Worm (Caenorhabditis elegans): ENCODE data around the gene Y67D8A.2.
A peak's percentile ranks its signal among the peaks of the same experiment; 100 is the strongest.

Y67D8A.2 gene

ce11 chrIV:3256866-3257265 lies 34.6 kb downstream of the Y67D8A.2 start:
- TF ChIP-seq ref-1 (GFP tag; conservative IDR thresholded peaks at IDR 0.05) (no peak), klf-2 (GFP tag; conservative IDR thresholded peaks at IDR 0.05) (no peak)

DNA sequence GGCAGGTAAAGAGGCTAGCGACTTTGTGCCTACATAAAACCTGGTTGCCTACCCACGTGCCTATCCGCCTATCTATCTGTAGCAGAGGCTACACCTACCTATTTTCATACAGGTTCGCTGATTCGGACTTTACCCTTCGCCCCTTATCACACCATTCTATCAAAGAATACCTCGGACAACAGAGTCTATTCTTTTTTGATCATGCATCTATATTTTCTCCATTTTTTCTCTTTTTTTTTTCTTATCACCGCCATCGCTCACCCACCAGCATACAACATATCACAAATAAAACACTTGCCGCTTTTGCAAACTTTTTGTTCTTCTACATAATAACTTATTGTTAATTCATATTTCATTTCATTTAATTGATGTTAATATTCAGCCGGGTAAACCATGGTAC lies 36.3 kb downstream of the Y67D8A.2 start, which contains the start of gene T26C12.1:
Gene T26C12.1 (plus strand): TSS at position 383 of the 400 bp plus-strand sequence.
- TF ChIP-seq klf-2 (GFP tag; conservative IDR thresholded peaks at IDR 0.05) (no peak), cog-1 (tag; optimal IDR thresholded peaks at IDR 0.05) (no peak), ztf-23 (GFP tag; IDR thresholded peaks at IDR 0.05) (no peak), flt-1 (GFP tag; IDR thresholded peaks at IDR 0.05) (no peak), ztf-29 (GFP tag; IDR thresholded peaks at IDR 0.05) (no peak), T22C8.4 (GFP tag; IDR thresholded peaks at IDR 0.05) (no peak), tab-1 (GFP tag; IDR thresholded peaks at IDR 0.05) (no peak), med-1 (GFP tag; optimal IDR thresholded peaks at IDR 0.05; ENCODE audit: insufficient read depth) (no peak), ref-1 (GFP tag; conservative IDR thresholded peaks at IDR 0.05) (no peak)

- TF ChIP-seq cog-1 (tag; optimal IDR thresholded peaks at IDR 0.05) (no peak), T22C8.4 (GFP tag; IDR thresholded peaks at IDR 0.05) (no peak), tab-1 (GFP tag; IDR thresholded peaks at IDR 0.05) (no peak), ztf-29 (GFP tag; IDR thresholded peaks at IDR 0.05) (no peak)
Measured at ce11 chrIV:3260216-3260615, 38.0 kb downstream of the Y67D8A.2 start.

DNA sequence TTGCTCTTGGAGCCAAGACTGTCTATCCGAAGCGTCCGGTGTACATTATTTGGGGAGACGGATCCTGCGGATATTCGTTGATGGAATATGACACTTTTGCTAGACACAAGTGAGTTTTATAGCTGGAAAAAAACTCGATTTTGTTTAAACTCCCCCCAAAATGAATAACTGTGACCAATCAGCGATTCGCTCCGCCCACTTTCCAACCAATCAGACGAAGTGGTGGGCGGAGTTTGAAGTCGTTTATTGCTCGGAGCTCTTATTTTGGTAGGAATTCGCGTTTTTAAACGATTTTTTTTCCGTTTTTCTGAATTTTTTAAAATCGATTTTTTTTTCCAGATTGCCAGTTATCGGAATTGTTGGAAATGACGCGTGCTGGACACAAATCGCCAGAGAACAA lies 39.5 kb downstream of the Y67D8A.2 start:
- TF ChIP-seq T22C8.4 (GFP tag; IDR thresholded peaks at IDR 0.05) (no peak), ztf-29 (GFP tag; IDR thresholded peaks at IDR 0.05) (no peak), flt-1 (GFP tag; IDR thresholded peaks at IDR 0.05) (no peak), cog-1 (tag; optimal IDR thresholded peaks at IDR 0.05) (no peak), klf-2 (GFP tag; conservative IDR thresholded peaks at IDR 0.05) (no peak), med-1 (GFP tag; optimal IDR thresholded peaks at IDR 0.05; ENCODE audit: insufficient read depth) (no peak), ref-1 (GFP tag; conservative IDR thresholded peaks at IDR 0.05) (no peak), tab-1 (GFP tag; IDR thresholded peaks at IDR 0.05) (no peak), ztf-23 (GFP tag; IDR thresholded peaks at IDR 0.05) (no peak)

DNA sequence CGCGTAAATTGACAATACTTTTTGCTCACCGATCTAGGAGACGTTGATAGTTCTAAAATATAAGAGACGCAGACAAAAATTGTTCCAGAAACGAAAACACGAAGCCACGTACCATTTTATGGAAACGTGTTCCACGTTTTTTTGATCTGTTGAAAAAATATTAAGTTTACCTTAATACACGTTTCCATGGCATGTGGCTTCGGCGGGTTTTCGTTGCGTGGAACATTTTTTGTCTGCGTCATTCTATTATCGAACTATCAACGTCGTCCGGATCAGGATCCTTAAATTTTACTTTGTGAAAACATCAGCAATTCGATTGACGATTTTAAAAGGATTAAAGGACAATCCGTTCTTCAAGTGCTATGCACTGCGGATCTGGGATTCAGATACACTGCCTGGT lies 43.4 kb downstream of the Y67D8A.2 start, which contains the start of gene T26C12.2:
Gene T26C12.2 (minus strand): TSS at position 101 of the 400 bp plus-strand sequence.
- TF ChIP-seq ztf-23 (GFP tag; IDR thresholded peaks at IDR 0.05) (no peak), T22C8.4 (GFP tag; IDR thresholded peaks at IDR 0.05) (no peak), ztf-29 (GFP tag; IDR thresholded peaks at IDR 0.05) (no peak), klf-2 (GFP tag; conservative IDR thresholded peaks at IDR 0.05) (no peak), ref-1 (GFP tag; conservative IDR thresholded peaks at IDR 0.05) (no peak), tab-1 (GFP tag; IDR thresholded peaks at IDR 0.05) (no peak), flt-1 (GFP tag; IDR thresholded peaks at IDR 0.05) (no peak), med-1 (GFP tag; optimal IDR thresholded peaks at IDR 0.05; ENCODE audit: insufficient read depth) (no peak), cog-1 (tag; optimal IDR thresholded peaks at IDR 0.05) (no peak)

DNA sequence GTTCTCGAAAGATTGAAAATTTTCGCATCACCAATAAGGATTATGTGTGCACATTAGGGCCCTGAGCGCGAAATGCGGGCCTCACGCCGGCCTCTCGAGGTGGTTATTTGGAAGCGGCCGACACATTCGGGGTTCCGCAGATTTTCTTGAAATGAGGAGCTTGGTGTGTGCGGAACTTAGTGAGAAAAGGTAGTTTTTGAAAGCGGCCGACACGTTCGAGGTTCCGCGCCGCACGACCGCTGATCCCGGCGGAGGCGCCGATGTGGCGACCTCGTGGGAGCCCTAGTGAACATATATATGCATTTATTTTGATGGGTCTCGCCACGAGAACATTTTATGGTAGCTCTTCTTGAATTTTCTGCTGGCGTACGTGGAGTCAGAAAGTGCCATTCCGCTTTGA lies 44.6 kb downstream of the Y67D8A.2 start:
- TF ChIP-seq ztf-23 (GFP tag; IDR thresholded peaks at IDR 0.05) (no peak), flt-1 (GFP tag; IDR thresholded peaks at IDR 0.05) (0 out of 2 replicates have a peak, but pooled peaks have one; percentile 59)

DNA sequence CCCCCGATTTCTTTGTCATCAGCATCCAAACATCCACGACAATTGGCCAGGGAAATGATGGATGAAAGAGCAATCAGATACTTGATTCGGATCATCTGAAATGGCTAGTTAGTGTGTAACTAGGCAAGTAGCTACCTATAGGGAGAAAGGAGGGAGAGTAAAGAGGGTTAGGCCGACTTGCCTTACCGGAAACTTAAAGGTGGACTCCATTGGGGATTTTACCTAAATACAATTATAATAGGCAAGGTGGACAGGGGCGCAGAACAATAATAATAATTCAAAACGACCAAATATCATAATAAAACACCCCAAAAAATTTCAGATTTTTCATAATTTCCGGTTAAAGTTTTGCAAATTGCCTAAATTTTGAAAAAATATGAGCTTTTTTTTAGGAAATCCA lies 45.3 kb downstream of the Y67D8A.2 start, which contains the start of gene clec-173:
Gene clec-173 (minus strand): TSS at position 101 of the 400 bp plus-strand sequence.
- TF ChIP-seq med-1 (GFP tag; optimal IDR thresholded peaks at IDR 0.05; ENCODE audit: insufficient read depth): no peak
- no peak for TF ChIP-seq ztf-29 (GFP tag; IDR thresholded peaks at IDR 0.05)
- no peak for TF ChIP-seq ztf-23 (GFP tag; IDR thresholded peaks at IDR 0.05)
- TF ChIP-seq cog-1 (tag; optimal IDR thresholded peaks at IDR 0.05): no peak
- TF ChIP-seq tab-1 (GFP tag; IDR thresholded peaks at IDR 0.05): no peak

- no peak for TF ChIP-seq ztf-29 (GFP tag; IDR thresholded peaks at IDR 0.05)
- no peak for TF ChIP-seq klf-2 (GFP tag; conservative IDR thresholded peaks at IDR 0.05)
- TF ChIP-seq tab-1 (GFP tag; IDR thresholded peaks at IDR 0.05): no peak
- no peak for TF ChIP-seq flt-1 (GFP tag; IDR thresholded peaks at IDR 0.05)
- TF ChIP-seq ref-1 (GFP tag; conservative IDR thresholded peaks at IDR 0.05): no peak
- no peak for TF ChIP-seq cog-1 (tag; optimal IDR thresholded peaks at IDR 0.05)
- no peak for TF ChIP-seq T22C8.4 (GFP tag; IDR thresholded peaks at IDR 0.05)
- TF ChIP-seq ztf-23 (GFP tag; IDR thresholded peaks at IDR 0.05): no peak
- TF ChIP-seq med-1 (GFP tag; optimal IDR thresholded peaks at IDR 0.05; ENCODE audit: insufficient read depth): no peak
Measured at ce11 chrIV:3271342-3271741, 49.1 kb downstream of the Y67D8A.2 start.

DNA sequence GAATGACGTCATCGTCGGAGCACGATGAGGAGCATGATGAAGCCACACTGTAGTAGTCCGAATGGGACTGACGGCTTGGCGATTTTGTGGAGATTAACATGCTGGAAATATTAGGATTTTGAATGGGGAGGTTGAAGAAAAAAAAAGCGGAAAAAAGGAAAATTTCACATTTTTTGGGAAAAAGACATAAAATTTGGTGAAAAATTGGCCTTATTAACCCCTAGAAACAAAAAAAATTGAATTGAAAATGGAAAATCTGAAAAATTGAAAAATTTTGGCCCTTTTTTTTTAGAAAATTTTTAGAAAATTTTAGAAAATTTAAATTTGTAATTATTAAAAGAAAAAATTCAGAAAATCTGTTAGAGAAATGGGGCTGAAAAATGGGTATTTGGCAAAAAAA lies 51.1 kb downstream of the Y67D8A.2 start, which contains the start of gene T26C12.3:
Gene T26C12.3 (minus strand): TSS at position 101 of the 400 bp plus-strand sequence.
- TF ChIP-seq flt-1 (GFP tag; IDR thresholded peaks at IDR 0.05) (no peak), cog-1 (tag; optimal IDR thresholded peaks at IDR 0.05) (no peak), T22C8.4 (GFP tag; IDR thresholded peaks at IDR 0.05) (no peak), med-1 (GFP tag; optimal IDR thresholded peaks at IDR 0.05; ENCODE audit: insufficient read depth) (no peak), tab-1 (GFP tag; IDR thresholded peaks at IDR 0.05) (no peak), ztf-29 (GFP tag; IDR thresholded peaks at IDR 0.05) (no peak), ref-1 (GFP tag; conservative IDR thresholded peaks at IDR 0.05) (no peak), klf-2 (GFP tag; conservative IDR thresholded peaks at IDR 0.05) (no peak), ztf-23 (GFP tag; IDR thresholded peaks at IDR 0.05) (no peak)

ce11 chrIV:3278822-3279221 lies 56.6 kb downstream of the Y67D8A.2 start:
- TF ChIP-seq ztf-23 (GFP tag; IDR thresholded peaks at IDR 0.05): no peak
- TF ChIP-seq med-1 (GFP tag; optimal IDR thresholded peaks at IDR 0.05; ENCODE audit: insufficient read depth): no peak
- TF ChIP-seq ztf-29 (GFP tag; IDR thresholded peaks at IDR 0.05): no peak
- no peak for TF ChIP-seq ref-1 (GFP tag; conservative IDR thresholded peaks at IDR 0.05)
- no peak for TF ChIP-seq flt-1 (GFP tag; IDR thresholded peaks at IDR 0.05)
- no peak for TF ChIP-seq cog-1 (tag; optimal IDR thresholded peaks at IDR 0.05)
- TF ChIP-seq T22C8.4 (GFP tag; IDR thresholded peaks at IDR 0.05): no peak
- TF ChIP-seq klf-2 (GFP tag; conservative IDR thresholded peaks at IDR 0.05): no peak
- TF ChIP-seq tab-1 (GFP tag; IDR thresholded peaks at IDR 0.05): no peak
